Fruit fly (Drosophila melanogaster) whole organism: ENCODE data around the gene Trf2.

Source experiments
- CG8478 ChIP-seq: fragments of >200 bp; optimal IDR thresholded peaks from 2 replicates; lab custom pipeline; 2018; ENCODE audit warnings: inconsistent platforms
- Dll ChIP-seq: fragments of >200 bp; optimal IDR thresholded peaks from 2 replicates; lab custom pipeline; 2017
- EcR ChIP-seq, 2 experiments: fragments of >200 bp; optimal IDR thresholded peaks; 2 replicates each; lab custom pipeline; 2017; ENCODE audit warnings: missing biosample characterization in 2 of 2, missing genetic modification characterization in 2 of 2, missing genetic modification reagents in 2 of 2
- pan ChIP-seq: fragments of >200 bp; optimal IDR thresholded peaks from 2 replicates; lab custom pipeline; 2017
- psq ChIP-seq: fragments of >200 bp; optimal IDR thresholded peaks from 2 replicates; lab custom pipeline; 2017
- usp ChIP-seq: fragments of >200 bp; optimal IDR thresholded peaks from 2 replicates; lab custom pipeline; 2017; ENCODE audit warnings: missing biosample characterization, missing genetic modification characterization, mixed read lengths

Gene Trf2

DNA sequence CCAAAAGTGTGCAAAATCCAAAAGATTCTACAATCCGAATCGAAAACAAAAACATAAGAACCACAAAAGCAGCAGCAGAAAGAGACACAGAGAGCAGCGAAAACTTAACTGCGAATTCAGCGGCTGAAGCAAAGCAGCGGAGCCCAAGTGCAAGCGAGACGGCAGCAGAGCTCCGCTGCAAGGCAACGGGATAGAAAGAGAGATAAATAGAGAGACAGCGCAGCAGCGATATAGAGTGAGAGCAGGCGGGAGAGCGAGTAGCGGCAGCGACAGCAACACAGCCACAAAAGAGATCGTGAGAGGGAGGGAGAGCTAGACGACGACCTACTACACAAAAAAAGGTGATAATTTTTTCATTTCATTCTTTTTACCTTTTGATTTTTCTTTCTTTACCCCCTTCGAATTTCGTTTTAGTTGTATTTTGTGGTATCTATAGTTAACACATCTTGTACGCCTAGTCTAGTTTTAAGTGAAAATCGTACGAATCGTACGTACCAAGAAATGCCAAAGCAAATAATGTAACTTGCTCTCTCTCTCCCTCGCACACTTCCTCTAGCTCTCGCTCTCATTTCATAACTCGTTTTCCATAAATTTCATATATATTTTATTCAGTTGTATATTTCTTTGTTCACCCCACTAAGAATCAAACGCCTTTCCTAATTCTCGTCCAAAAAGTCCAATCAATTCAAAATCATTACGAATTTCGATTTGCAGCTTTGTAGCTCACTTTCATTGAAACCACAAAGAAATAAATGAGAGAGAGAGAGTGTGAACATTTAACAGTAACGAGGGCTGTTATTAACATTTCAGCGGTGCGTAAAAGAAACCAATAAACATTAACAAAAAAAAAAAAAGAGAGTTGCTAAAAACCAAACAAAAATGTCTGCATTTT, 1.5 kb downstream of the Trf2 start:
- TF ChIP-seq Dll (lab: Kevin White, UChicago) (no peak), CG8478 (lab: Kevin White, UChicago) (peak; percentile 82)

DNA sequence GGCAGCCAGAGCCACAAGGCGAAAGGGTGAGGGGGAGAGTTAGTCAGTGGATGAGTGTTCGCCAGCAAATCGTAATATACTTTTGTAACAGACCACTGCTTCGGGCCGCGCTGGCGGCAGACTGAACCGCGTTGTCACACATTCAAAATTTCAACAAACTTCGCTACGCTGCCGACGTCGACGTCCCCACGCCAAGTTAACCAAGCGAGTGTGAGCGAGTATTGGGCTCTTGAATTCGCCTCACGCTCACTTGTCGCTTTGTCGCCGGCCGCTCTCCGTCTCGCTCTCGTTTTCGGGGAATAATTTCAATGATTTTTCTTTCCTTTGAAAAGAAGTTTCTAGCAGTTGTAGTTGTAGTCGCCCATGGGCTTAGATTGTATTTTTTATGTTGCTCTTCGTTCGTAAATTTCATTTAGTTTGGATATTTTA, 2.5 kb downstream of the Trf2 start, which contains the start of gene lawc:
Gene lawc (minus strand): TSS at position 127 of the 429 bp plus-strand sequence.
- TF ChIP-seq CG8478 (lab: Kevin White, UChicago) (no peak), EcR (GFP tag; optimal IDR thresholded peaks at IDR 0.05; lab: Kevin White, UChicago) (no peak), psq (lab: Kevin White, UChicago) (no peak)

DNA sequence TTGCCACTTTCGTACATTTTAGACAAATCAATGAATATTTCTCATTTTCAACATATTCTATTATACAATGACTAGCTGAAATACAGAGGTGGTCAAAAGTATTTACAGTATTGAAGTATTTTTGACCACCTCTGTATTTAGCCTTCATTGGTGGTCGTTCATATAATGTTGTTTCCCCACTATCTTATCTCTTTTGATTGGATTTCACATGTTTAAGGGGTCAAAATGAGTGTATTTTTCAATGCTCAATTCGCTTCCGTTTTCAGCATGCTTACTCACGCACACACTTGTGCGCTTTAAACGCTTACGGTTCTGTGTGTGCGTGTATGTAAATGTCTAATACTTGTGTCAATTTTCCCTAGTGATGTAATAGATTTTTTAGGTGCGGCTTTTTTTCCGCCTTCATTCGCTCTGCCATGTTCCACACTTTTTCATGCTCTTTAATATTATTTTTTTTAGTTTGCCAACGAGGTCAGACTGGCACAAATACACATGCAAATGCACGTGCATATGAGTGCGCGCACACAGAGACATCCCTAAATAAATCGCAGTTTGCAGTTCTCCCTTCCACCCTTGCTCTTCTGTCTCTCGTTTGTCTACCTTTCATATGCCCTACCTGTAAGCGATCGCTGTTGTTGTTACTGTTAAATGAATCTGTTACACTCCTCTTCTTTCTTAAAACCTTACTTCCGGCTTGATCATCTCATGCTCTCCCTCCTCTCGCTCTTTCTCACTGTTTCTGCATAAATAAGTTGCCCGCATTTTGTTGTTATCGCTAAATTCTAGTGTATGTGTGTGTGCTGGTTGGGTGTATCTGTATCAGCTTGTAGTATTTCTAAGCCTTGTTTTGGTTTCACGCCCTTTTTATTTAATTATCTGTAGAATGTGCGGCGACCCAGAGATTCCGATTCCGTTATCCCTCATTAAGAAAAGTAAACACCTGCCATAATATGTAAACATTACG, 3.4 kb downstream of the Trf2 start:
- TF ChIP-seq usp (GFP tag; lab: Kevin White, UChicago) (no peak), EcR (GFP tag; optimal IDR thresholded peaks at IDR 0.05; lab: Kevin White, UChicago) (no peak), CG8478 (lab: Kevin White, UChicago) (no peak), pan (lab: Kevin White, UChicago) (no peak), psq (lab: Kevin White, UChicago) (no peak), Dll (lab: Kevin White, UChicago) (no peak)

DNA sequence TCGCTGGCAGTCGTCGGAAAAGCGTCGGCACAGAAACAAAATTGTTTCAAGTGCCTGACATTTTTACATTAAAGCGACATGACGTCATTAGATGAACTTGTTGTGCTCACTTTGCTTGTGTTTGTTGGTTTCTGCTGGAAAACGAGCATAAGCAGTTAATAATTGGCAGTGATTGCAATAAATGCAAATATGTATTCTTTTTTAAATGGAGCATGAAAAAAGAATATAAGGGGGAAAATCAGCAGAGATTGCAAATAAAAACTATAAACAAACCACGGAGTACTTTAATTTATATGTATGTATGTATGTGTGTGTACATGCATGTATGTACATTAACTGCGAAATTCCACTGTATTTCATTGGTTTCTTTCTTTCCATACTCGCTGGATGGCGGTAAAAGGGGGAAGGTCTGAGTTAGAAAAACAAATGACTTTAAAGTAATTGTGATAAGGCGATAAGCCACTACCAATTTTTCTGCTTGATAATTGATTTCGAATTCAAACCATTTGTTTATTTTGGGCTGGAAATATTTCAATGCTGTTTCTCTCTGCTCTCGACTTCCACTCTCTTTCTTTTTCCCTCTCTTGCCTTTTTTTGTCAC, 4.5 kb downstream of the Trf2 start:
- no peak for TF ChIP-seq EcR (GFP tag; optimal IDR thresholded peaks at IDR 0.05; lab: Kevin White, UChicago)
- TF ChIP-seq Dll (lab: Kevin White, UChicago) = no peak
- no peak for TF ChIP-seq CG8478 (lab: Kevin White, UChicago)
- TF ChIP-seq pan (lab: Kevin White, UChicago) = no peak
- TF ChIP-seq psq (lab: Kevin White, UChicago) = no peak
- TF ChIP-seq usp (GFP tag; lab: Kevin White, UChicago) = no peak

DNA sequence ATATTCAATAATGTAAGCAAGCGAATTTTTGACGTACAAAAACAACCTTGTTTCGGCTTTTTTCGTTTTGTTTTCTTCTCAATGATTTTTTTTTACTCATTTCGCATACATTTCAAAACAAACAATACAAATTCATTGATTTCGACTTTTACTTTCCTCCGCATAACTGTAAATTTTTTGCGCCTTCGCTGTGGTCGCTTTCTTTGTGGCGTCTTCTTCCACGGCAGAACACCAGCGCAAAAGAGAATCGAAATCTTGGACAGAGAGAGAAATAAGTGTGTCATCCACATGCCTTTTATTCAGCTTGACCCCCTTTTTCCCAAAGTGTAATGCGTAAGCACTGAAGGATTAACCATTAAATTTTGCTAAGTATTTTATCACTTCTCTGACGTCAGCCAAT, 5.3 kb downstream of the Trf2 start:
- no peak for TF ChIP-seq usp (GFP tag; lab: Kevin White, UChicago)
- TF ChIP-seq pan (lab: Kevin White, UChicago) = no peak
- no peak for TF ChIP-seq CG8478 (lab: Kevin White, UChicago)
- no peak for TF ChIP-seq Dll (lab: Kevin White, UChicago)

DNA sequence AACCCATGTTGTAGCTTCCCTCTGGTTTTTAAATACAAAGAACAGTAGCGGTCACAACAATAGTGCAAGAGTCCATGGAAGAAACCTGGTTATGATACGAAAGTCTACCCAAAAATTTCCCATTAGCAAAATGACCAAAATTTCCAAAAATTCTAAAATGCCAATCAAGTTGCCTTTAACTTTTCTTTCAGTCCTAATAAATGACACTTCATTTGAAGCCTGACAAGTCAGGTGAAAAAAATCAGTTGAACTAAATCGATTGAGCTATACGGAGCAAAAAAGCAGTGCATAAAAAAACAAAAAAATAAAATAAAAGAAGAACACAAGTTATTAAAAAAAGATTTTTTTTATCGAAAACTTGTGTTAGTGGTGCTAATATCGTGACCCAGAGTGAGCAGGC, 6.5 kb downstream of the Trf2 start:
- TF ChIP-seq pan (lab: Kevin White, UChicago) (no peak), Dll (lab: Kevin White, UChicago) (no peak), CG8478 (lab: Kevin White, UChicago) (no peak), usp (GFP tag; lab: Kevin White, UChicago) (no peak), psq (lab: Kevin White, UChicago) (no peak), EcR (GFP tag; optimal IDR thresholded peaks at IDR 0.05; lab: Kevin White, UChicago) (no peak)

DNA sequence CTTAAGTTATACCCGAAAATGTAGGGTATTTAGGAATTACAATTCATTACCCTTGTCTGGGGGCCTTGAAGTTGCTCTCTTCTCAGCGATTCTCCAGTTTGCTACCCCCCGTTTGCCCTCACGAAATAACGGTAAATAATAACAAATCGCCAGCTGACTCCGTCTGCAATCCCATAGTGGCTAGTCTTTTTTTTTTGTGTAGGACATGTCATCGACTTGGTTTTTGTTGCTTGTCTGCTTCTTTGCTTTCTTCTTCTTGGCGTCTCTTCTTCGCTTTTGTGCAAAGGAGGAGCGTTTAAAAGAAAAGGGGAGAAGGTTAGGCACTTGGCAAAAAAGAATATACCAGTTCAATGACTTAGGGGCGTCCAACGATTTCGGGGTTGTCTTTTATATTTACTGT, 7.1 kb downstream of the Trf2 start:
- TF ChIP-seq EcR (GFP tag; optimal IDR thresholded peaks at IDR 0.05; lab: Kevin White, UChicago) = peak in 1 of 2 experiments; percentile 66
- TF ChIP-seq Dll (lab: Kevin White, UChicago) = no peak

DNA sequence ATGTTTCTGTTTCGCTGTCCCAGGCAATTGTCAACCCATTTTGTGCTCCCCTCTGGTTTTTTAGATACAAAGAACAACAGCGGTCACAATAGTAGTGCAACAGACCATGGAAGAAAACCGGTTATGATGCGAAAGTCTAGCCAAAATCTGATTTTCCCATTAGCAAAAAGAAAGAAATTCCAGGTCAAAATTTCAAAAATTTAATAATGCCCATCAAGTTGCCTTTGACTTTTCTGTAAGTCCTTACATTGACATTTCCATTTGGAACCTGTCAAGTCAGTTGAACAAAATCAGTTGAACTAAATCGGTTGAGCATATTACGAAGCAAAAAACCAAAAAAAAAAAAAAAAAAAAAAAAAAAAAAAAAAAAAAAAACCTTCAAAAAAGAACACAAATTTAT, 7.9 kb downstream of the Trf2 start:
- TF ChIP-seq Dll (lab: Kevin White, UChicago) = no peak
- no peak for TF ChIP-seq psq (lab: Kevin White, UChicago)
- no peak for TF ChIP-seq EcR (GFP tag; optimal IDR thresholded peaks at IDR 0.05; lab: Kevin White, UChicago)
- no peak for TF ChIP-seq CG8478 (lab: Kevin White, UChicago)
- TF ChIP-seq usp (GFP tag; lab: Kevin White, UChicago) = no peak
- no peak for TF ChIP-seq pan (lab: Kevin White, UChicago)

DNA sequence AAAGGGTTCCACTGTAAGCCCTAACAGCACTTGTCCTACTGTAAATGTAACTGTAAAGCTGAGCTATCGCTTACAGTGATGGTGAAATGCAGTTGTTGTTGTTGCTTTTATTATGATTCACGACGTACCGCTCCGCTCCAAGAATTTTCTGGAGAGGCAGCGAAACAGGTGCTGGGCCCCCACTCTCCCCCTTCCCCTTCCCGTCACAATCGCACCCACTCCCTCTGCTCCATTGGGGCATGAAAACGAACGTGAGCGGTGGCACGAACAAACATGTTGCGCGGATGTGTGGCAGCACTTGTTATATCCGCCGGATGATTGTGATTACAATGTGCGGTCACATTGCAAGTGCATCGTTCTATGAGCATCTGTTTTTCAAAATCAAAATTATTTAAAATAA, 10.5 kb downstream of the Trf2 start:
- TF ChIP-seq EcR (GFP tag; optimal IDR thresholded peaks at IDR 0.05; lab: Kevin White, UChicago) (no peak), Dll (lab: Kevin White, UChicago) (no peak), usp (GFP tag; lab: Kevin White, UChicago) (no peak), pan (lab: Kevin White, UChicago) (no peak), CG8478 (lab: Kevin White, UChicago) (no peak), psq (lab: Kevin White, UChicago) (no peak)

DNA sequence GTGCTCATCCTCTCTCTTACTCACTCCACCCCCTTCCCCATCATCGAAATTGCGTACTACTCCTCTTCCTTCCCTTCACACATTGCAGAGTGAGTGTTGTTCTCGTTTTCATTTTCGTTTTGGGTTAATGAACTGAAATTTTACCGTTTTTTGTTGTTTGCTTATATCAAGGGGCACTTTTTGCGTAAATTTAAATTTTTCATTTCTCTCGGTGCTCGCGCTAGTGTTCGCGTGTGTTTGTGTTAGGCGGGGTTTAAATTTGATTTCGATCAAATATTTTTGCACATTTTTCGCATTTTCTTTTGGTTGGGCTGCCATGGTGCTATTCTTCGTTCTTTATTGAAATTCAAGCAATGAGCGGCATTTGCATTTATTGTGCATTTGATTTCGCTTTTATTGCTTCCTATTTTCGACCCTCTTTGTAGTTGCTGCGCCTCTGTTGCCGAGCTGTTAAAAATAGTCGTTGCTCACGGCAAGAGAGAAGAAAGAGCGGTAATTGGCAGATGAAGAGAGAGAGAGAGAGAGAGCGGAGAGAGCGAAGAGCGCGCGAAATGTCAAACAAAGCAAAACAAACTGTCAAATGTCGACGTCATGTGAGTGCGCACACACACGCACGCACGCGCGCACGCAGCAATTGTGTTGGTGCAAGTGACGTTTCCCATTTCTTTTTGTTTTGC, 11.8 kb downstream of the Trf2 start:
- no peak for TF ChIP-seq psq (lab: Kevin White, UChicago)
- TF ChIP-seq EcR (GFP tag; optimal IDR thresholded peaks at IDR 0.05; lab: Kevin White, UChicago) = peak; percentile 23 to 52
- no peak for TF ChIP-seq usp (GFP tag; lab: Kevin White, UChicago)
- peak; percentile 63 for TF ChIP-seq pan (lab: Kevin White, UChicago)
- no peak for TF ChIP-seq Dll (lab: Kevin White, UChicago)
- TF ChIP-seq CG8478 (lab: Kevin White, UChicago) = no peak
